Worm (Caenorhabditis elegans): ENCODE data around the gene oxy-4.

oxy-4 gene

ce11 chrIII:5172470-5172869 lies 13.9 kb upstream of the oxy-4 start, which contains the start of gene K10D2.5 (continued):
- TF ChIP-seq lsy-27 (tag; optimal IDR thresholded peaks at IDR 0.05; ENCODE audit: borderline replicate concordance, insufficient read depth) = no peak
- peak; percentile 80 for TF ChIP-seq zim-3 (tag; optimal IDR thresholded peaks at IDR 0.05)
- TF ChIP-seq Y67H2A.10 (GFP tag; conservative IDR thresholded peaks at IDR 0.05) = peak; percentile 97
- TF ChIP-seq F55B11.4 (tag; optimal IDR thresholded peaks at IDR 0.05; ENCODE audit: borderline replicate concordance, insufficient read depth) = no peak
- TF ChIP-seq Y79H2A.3 (GFP tag; conservative IDR thresholded peaks at IDR 0.05) = peak; percentile 87
- peak; percentile 90 for TF ChIP-seq F49E8.2 (tag; optimal IDR thresholded peaks at IDR 0.05; ENCODE audit: insufficient read depth)
- TF ChIP-seq ceh-58 (GFP tag; IDR thresholded peaks at IDR 0.05) = no peak
- 0 out of 2 replicates have a peak, but pooled peaks have one; percentile 50 for TF ChIP-seq C06A6.2 (GFP tag; conservative IDR thresholded peaks at IDR 0.05)
- peak; percentile 96 for TF ChIP-seq B0019.2 (GFP tag; conservative IDR thresholded peaks at IDR 0.05)
- peak; percentile 98 for TF ChIP-seq aptf-2 (GFP tag; conservative IDR thresholded peaks at IDR 0.05)
- TF ChIP-seq B0035.1 (tag; optimal IDR thresholded peaks at IDR 0.05) = peak; percentile 31
- TF ChIP-seq gei-17 (GFP tag; optimal IDR thresholded peaks at IDR 0.05) = no peak
- peak; percentile 99 for TF ChIP-seq mcd-1 (GFP tag; IDR thresholded peaks at IDR 0.05)
- no peak for TF ChIP-seq snpc-4 (GFP tag; optimal IDR thresholded peaks at IDR 0.05)
- TF ChIP-seq snpc-4 (tag; optimal IDR thresholded peaks at IDR 0.05) = peak; percentile 39 to 80 (median 68)
- TF ChIP-seq zfh-2 (GFP tag; conservative IDR thresholded peaks at IDR 0.05) = peak; percentile 88
- peak; percentile 100 for TF ChIP-seq ztf-25 (GFP tag; IDR thresholded peaks at IDR 0.05)
- peak; percentile 70 for TF ChIP-seq T07F8.4 (tag; optimal IDR thresholded peaks at IDR 0.05)
- peak; percentile 85 for TF ChIP-seq F23B12.7 (tag; optimal IDR thresholded peaks at IDR 0.05; ENCODE audit: insufficient read depth)
- TF ChIP-seq nhr-179 (tag; optimal IDR thresholded peaks at IDR 0.05) = no peak
- peak; percentile 93 for TF ChIP-seq pbrm-1 (GFP tag; IDR thresholded peaks at IDR 0.05)
- TF ChIP-seq sptf-2 (GFP tag; optimal IDR thresholded peaks at IDR 0.05) = peak; percentile 66
- peak; percentile 68 for TF ChIP-seq F52B5.7 (tag; optimal IDR thresholded peaks at IDR 0.05)
- TF ChIP-seq Y56A3A.18 (GFP tag; IDR thresholded peaks at IDR 0.05) = no peak
- no peak for TF ChIP-seq F37B4.10 (GFP tag; IDR thresholded peaks at IDR 0.05)
- peak; percentile 99 for TF ChIP-seq ceh-27 (GFP tag; optimal IDR thresholded peaks at IDR 0.05)
- TF ChIP-seq F10E7.11 (tag; optimal IDR thresholded peaks at IDR 0.05) = no peak
- peak; percentile 55 for TF ChIP-seq atf-7 (tag; optimal IDR thresholded peaks at IDR 0.05)
- TF ChIP-seq attf-6 (GFP tag; IDR thresholded peaks at IDR 0.05) = peak; percentile 75
- TF ChIP-seq F57C9.4 (tag; optimal IDR thresholded peaks at IDR 0.05) = no peak

ce11 chrIII:5171945-5172344 lies 13.4 kb upstream of the oxy-4 start, which contains the start of gene prp-19:
Gene prp-19 (minus strand): TSS chrIII:5172045.
- TF ChIP-seq F55B11.4 (tag; optimal IDR thresholded peaks at IDR 0.05; ENCODE audit: borderline replicate concordance, insufficient read depth) (no peak), let-526 (GFP tag; IDR thresholded peaks at IDR 0.05) (no peak), B0336.3 (GFP tag; IDR thresholded peaks at IDR 0.05) (no peak), hsf-1 (GFP tag; IDR thresholded peaks at IDR 0.05) (no peak)

ce11 chrIII:5169699-5170098 lies 11.1 kb upstream of the oxy-4 start, which contains the start of gene ulp-1:
Gene ulp-1 (minus strand): TSS chrIII:5169799.
- no peak for TF ChIP-seq dpff-1 (tag; optimal IDR thresholded peaks at IDR 0.05)
- TF ChIP-seq madf-6 (GFP tag; IDR thresholded peaks at IDR 0.05) = peak; percentile 32
- no peak for TF ChIP-seq ccch-3 (GFP tag; optimal IDR thresholded peaks at IDR 0.05)
- no peak for TF ChIP-seq F57A8.1 (GFP tag; optimal IDR thresholded peaks at IDR 0.05)
- TF ChIP-seq repo-1 (tag; optimal IDR thresholded peaks at IDR 0.05) = peak; percentile 22
- TF ChIP-seq mxl-1 (tag; optimal IDR thresholded peaks at IDR 0.05) = no peak
- TF ChIP-seq ceh-100 (GFP tag; IDR thresholded peaks at IDR 0.05) = peak; percentile 27; the same call in 1 of the 2 replicates
- TF ChIP-seq let-526 (GFP tag; IDR thresholded peaks at IDR 0.05) = no peak
- no peak for TF ChIP-seq ama-1 (optimal IDR thresholded peaks at IDR 0.05)
- TF ChIP-seq ama-1 (GFP tag; optimal IDR thresholded peaks at IDR 0.05) = peak in 1 of 2 experiments; percentile 16

All from whole organism, young adult.